Fruit fly (Drosophila melanogaster): ENCODE data around the gene HGTX.

DNA sequence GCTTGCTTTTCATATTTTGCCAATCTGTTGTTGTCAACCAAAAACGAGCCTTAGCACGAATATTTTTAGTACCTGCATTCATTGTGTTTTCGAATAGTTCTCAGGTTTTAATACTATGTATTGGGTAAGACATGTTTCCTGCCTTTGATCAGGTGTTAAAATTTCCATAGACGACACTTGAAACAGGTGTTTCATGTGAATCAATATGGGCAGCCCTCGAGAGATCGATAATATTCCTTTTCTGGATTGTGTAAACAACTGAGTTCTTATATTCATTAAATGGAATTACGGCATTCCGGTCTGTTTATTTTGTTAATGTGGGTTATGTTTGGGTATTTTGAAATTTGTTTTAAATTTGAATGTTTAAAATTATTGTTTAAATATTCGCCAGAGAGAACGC is 50.1 kb downstream of the HGTX start:
- TF ChIP-seq sv (GFP tag; optimal IDR thresholded peaks at IDR 0.05) (no peak), usp (GFP tag; optimal IDR thresholded peaks at IDR 0.05) (no peak), Rel (GFP tag; optimal IDR thresholded peaks at IDR 0.05) (no peak), Rel (tag; optimal IDR thresholded peaks at IDR 0.05) (no peak), N (GFP tag; optimal IDR thresholded peaks at IDR 0.05) (no peak), Mio (GFP tag; optimal IDR thresholded peaks at IDR 0.05) (no peak)

All from whole organism, wandering third instar larva.